Fruit fly (Drosophila melanogaster) whole organism, embryonic: Measurements from ENCODE around the gene CG6966.

Source experiments
- B-H2 ChIP-seq: fragments of 200-800 bp; sonication (Bioruptor generic); optimal IDR thresholded peaks from 2 replicates; lab custom pipeline; 2018; ENCODE audit warnings: missing biosample characterization, mild to moderate bottlenecking, missing genetic modification characterization
- CG10147 ChIP-seq: fragments of 200-800 bp; sonication (Bioruptor generic); optimal IDR thresholded peaks from 2 replicates; lab custom pipeline; 2019; ENCODE audit warnings: missing biosample characterization, mild to moderate bottlenecking, missing genetic modification characterization, moderate library complexity
- CG10366 ChIP-seq: fragments of 200-800 bp; sonication (Bioruptor generic); IDR thresholded peaks from 2 replicates; pipeline ENCODE4 v1.3.6; 2022; ENCODE audit warnings: missing biosample characterization, missing genetic modification characterization
- CG11085 ChIP-seq: fragments of 200-800 bp; sonication (Bioruptor generic); IDR thresholded peaks from 2 replicates; pipeline ENCODE4 v1.3.6; 2022; ENCODE audit warnings: missing biosample characterization, missing genetic modification characterization
- CG15479 ChIP-seq: fragments of 200-800 bp; sonication (Bioruptor generic); optimal IDR thresholded peaks from 3 replicates; lab custom pipeline; 2019; ENCODE audit warnings: missing biosample characterization, mild to moderate bottlenecking, missing genetic modification characterization, moderate library complexity
- CG17328 ChIP-seq: fragments of 200-800 bp; sonication (Bioruptor generic); IDR thresholded peaks from 2 replicates; pipeline ENCODE4 v1.3.6; 2022; ENCODE audit warnings: missing biosample characterization, missing genetic modification characterization
- CG17802 ChIP-seq: fragments of 200-800 bp; sonication (Bioruptor generic); optimal IDR thresholded peaks from 2 replicates; lab custom pipeline; 2018; ENCODE audit warnings: missing biosample characterization, mild to moderate bottlenecking, missing genetic modification characterization, moderate library complexity
- CG2889 ChIP-seq: fragments of 200-800 bp; sonication (Bioruptor generic); IDR thresholded peaks from 3 replicates; pipeline ENCODE4 v1.3.6; 2022; ENCODE audit warnings: missing biosample characterization, missing genetic modification characterization
- CG32772 ChIP-seq: fragments of 200-800 bp; sonication (Bioruptor generic); IDR thresholded peaks from 2 replicates; pipeline ENCODE4 v1.3.6; 2022; ENCODE audit warnings: missing biosample characterization, missing genetic modification characterization
- CG34422 ChIP-seq: fragments of 200-800 bp; sonication (Bioruptor generic); IDR thresholded peaks from 3 replicates; pipeline ENCODE4 v1.3.6; 2022; ENCODE audit warnings: missing biosample characterization, missing genetic modification characterization
- CG42726 ChIP-seq: fragments of 200-800 bp; sonication (Bioruptor generic); IDR thresholded peaks from 2 replicates; pipeline ENCODE4 v1.3.6; 2022; ENCODE audit warnings: missing biosample characterization, missing genetic modification characterization; ENCODE audit not compliant: partially characterized antibody
- CG6791 ChIP-seq: fragments of 200-800 bp; sonication (Bioruptor generic); IDR thresholded peaks from 3 replicates; pipeline ENCODE4 v1.3.6; 2022; ENCODE audit warnings: missing biosample characterization, missing genetic modification characterization; ENCODE audit not compliant: partially characterized antibody
- CG9609 ChIP-seq: fragments of 200-800 bp; sonication (Bioruptor generic); optimal IDR thresholded peaks from 3 replicates; lab custom pipeline; 2016; ENCODE audit warnings: missing biosample characterization, missing genetic modification characterization
- CHES-1-like ChIP-seq: fragments of 200-800 bp; sonication (Bioruptor generic); optimal IDR thresholded peaks from 2 replicates; lab custom pipeline; 2016; ENCODE audit warnings: missing biosample characterization, missing genetic modification characterization
- Dip3 ChIP-seq: fragments of 200-800 bp; sonication (Bioruptor generic); optimal IDR thresholded peaks from 3 replicates; lab custom pipeline; 2016; ENCODE audit warnings: missing biosample characterization, missing genetic modification characterization
- Doc3 ChIP-seq: fragments of 200-800 bp; sonication (Bioruptor generic); IDR thresholded peaks from 3 replicates; pipeline ENCODE4 v1.3.6; 2022; ENCODE audit warnings: missing biosample characterization, missing genetic modification characterization; ENCODE audit not compliant: partially characterized antibody
- Eip74EF ChIP-seq, 2 experiments: fragments of 200-800 bp in 1 of 2; fragments of >200 bp in 1 of 2; sonication (Bioruptor generic) in 1 of 2; optimal IDR thresholded peaks; 2 replicates each; lab custom pipeline; 2017 to 2019; ENCODE audit warnings: missing biosample characterization in 2 of 2, missing genetic modification characterization in 2 of 2, mild to moderate bottlenecking in 1 of 2, moderate library complexity in 1 of 2
- HLHmδ ChIP-seq: fragments of 200-800 bp; sonication (Bioruptor generic); optimal IDR thresholded peaks from 2 replicates; lab custom pipeline; 2018; ENCODE audit warnings: missing biosample characterization, mild to moderate bottlenecking, missing genetic modification characterization, moderate library complexity
- Hand ChIP-seq: fragments of 200-800 bp; sonication (Bioruptor generic); optimal IDR thresholded peaks from 2 replicates; lab custom pipeline; 2017; ENCODE audit warnings: mild to moderate bottlenecking, missing biosample characterization, missing genetic modification reagents, missing genetic modification characterization
- Hr39 ChIP-seq: fragments of >200 bp; optimal IDR thresholded peaks from 2 replicates; lab custom pipeline; 2017
- MBD-R2 ChIP-seq: fragments of 200-800 bp; sonication (Bioruptor generic); IDR thresholded peaks from 2 replicates; pipeline ENCODE4 v1.3.6; 2022; ENCODE audit warnings: missing biosample characterization, missing genetic modification characterization
- Mad ChIP-seq: fragments of 200-800 bp; sonication (Bioruptor generic); optimal IDR thresholded peaks from 2 replicates; lab custom pipeline; 2016; ENCODE audit warnings: missing biosample characterization, missing genetic modification characterization
- Med ChIP-seq: fragments of 200-800 bp; sonication (Bioruptor generic); peaks from one replicate; lab custom pipeline; 2016; ENCODE audit warnings: missing biosample characterization, missing genetic modification characterization, mild to moderate bottlenecking, inconsistent platforms, moderate library complexity
- Myb ChIP-seq: fragments of 200-800 bp; sonication (Bioruptor generic); optimal IDR thresholded peaks from 2 replicates; lab custom pipeline; 2016; ENCODE audit warnings: missing biosample characterization, missing genetic modification characterization
- Nf-YA ChIP-seq: fragments of 200-800 bp; sonication (Bioruptor generic); IDR thresholded peaks from 2 replicates; pipeline ENCODE4 v1.3.6; 2022; ENCODE audit warnings: missing biosample characterization, missing genetic modification characterization
- NfI ChIP-seq: fragments of 200-800 bp; sonication (Bioruptor generic); optimal IDR thresholded peaks from 3 replicates; lab custom pipeline; 2018; ENCODE audit warnings: missing biosample characterization, mild to moderate bottlenecking, missing genetic modification characterization, moderate library complexity
- Vsx1 ChIP-seq: fragments of 200-800 bp; sonication (Bioruptor generic); optimal IDR thresholded peaks from 2 replicates; lab custom pipeline; 2017; ENCODE audit warnings: missing biosample characterization, mild to moderate bottlenecking, missing genetic modification characterization, missing genetic modification reagents
- Xbp1 ChIP-seq: fragments of 200-800 bp; sonication (Bioruptor generic); optimal IDR thresholded peaks from 3 replicates; lab custom pipeline; 2016; ENCODE audit warnings: missing biosample characterization, mild to moderate bottlenecking, missing genetic modification characterization
- al ChIP-seq: fragments of 200-800 bp; sonication (Bioruptor generic); IDR thresholded peaks from 2 replicates; pipeline ENCODE4 v1.3.6; 2022; ENCODE audit warnings: missing biosample characterization, missing genetic modification characterization
- bab2 ChIP-seq: fragments of 200-800 bp; sonication (Bioruptor generic); optimal IDR thresholded peaks from 2 replicates; lab custom pipeline; 2016; ENCODE audit warnings: missing biosample characterization, missing genetic modification characterization
- caup ChIP-seq: fragments of 200-800 bp; sonication (Bioruptor generic); optimal IDR thresholded peaks from 3 replicates; lab custom pipeline; 2017; ENCODE audit warnings: missing biosample characterization, mild to moderate bottlenecking, missing genetic modification characterization, moderate library complexity; ENCODE audit not compliant: severe bottlenecking
- chif ChIP-seq, 2 experiments: fragments of 200-800 bp; sonication (Bioruptor generic); optimal IDR thresholded peaks; 3 replicates each; lab custom pipeline; 2016; ENCODE audit warnings: missing biosample characterization in 2 of 2, missing genetic modification characterization in 2 of 2
- dimm ChIP-seq: fragments of 200-800 bp; sonication (Bioruptor generic); IDR thresholded peaks from 2 replicates; pipeline ENCODE4 v1.3.6; 2022; ENCODE audit warnings: missing biosample characterization, missing genetic modification characterization
- dmrt99B ChIP-seq: fragments of 200-800 bp; sonication (Bioruptor generic); optimal IDR thresholded peaks from 2 replicates; lab custom pipeline; 2018; ENCODE audit warnings: missing biosample characterization, mild to moderate bottlenecking, missing genetic modification characterization, moderate library complexity
- dpn ChIP-seq, 2 experiments: fragments of 200-800 bp; sonication (Bioruptor generic); optimal IDR thresholded peaks; 3 replicates each; lab custom pipeline; 2016; ENCODE audit warnings: missing biosample characterization in 2 of 2, missing genetic modification characterization in 2 of 2
- gcm ChIP-seq: fragments of 200-800 bp; sonication (Bioruptor generic); optimal IDR thresholded peaks from 2 replicates; lab custom pipeline; 2019; ENCODE audit warnings: missing biosample characterization, mild to moderate bottlenecking, missing genetic modification characterization, moderate library complexity
- gro ChIP-seq: fragments of 200-800 bp; sonication (Bioruptor generic); optimal IDR thresholded peaks from 2 replicates; lab custom pipeline; 2016; ENCODE audit warnings: missing biosample characterization, missing genetic modification characterization
- ind ChIP-seq: fragments of 200-800 bp; sonication (Bioruptor generic); optimal IDR thresholded peaks from 3 replicates; lab custom pipeline; 2016; ENCODE audit warnings: missing biosample characterization, missing genetic modification characterization
- jing ChIP-seq: fragments of 200-800 bp; sonication (Bioruptor generic); optimal IDR thresholded peaks from 2 replicates; lab custom pipeline; 2018; ENCODE audit warnings: missing biosample characterization, mild to moderate bottlenecking, missing genetic modification characterization
- jumu ChIP-seq: fragments of 200-800 bp; sonication (Bioruptor generic); optimal IDR thresholded peaks from 3 replicates; lab custom pipeline; 2016; ENCODE audit warnings: missing biosample characterization, missing genetic modification characterization
- mam ChIP-seq: fragments of 200-800 bp; sonication (Bioruptor generic); optimal IDR thresholded peaks from 3 replicates; lab custom pipeline; 2016; ENCODE audit warnings: missing biosample characterization, missing genetic modification characterization
- nmo ChIP-seq: fragments of 200-800 bp; sonication (Bioruptor generic); optimal IDR thresholded peaks from 2 replicates; lab custom pipeline; 2018; ENCODE audit warnings: missing biosample characterization, mild to moderate bottlenecking, missing genetic modification characterization, moderate library complexity
- phol ChIP-seq: fragments of 200-800 bp; sonication (Bioruptor generic); optimal IDR thresholded peaks from 3 replicates; lab custom pipeline; 2018; ENCODE audit warnings: missing biosample characterization, mild to moderate bottlenecking, missing genetic modification characterization, moderate library complexity
- prd ChIP-seq, 3 experiments: fragments of >200 bp in 2 of 3; fragments of 200-800 bp in 1 of 3; sonication (Bioruptor generic) in 1 of 3; optimal IDR thresholded peaks in 2 of 3; IDR thresholded peaks in 1 of 3; 2 replicates in 2 of 3; 3 replicates in 1 of 3; pipeline versions ENCODE4 v1.3.6 to Lab custom; 2017 to 2022; ENCODE audit warnings: missing biosample characterization in 1 of 3, missing genetic modification characterization in 1 of 3
- sens ChIP-seq: fragments of 200-800 bp; sonication (Bioruptor generic); peaks from one replicate; lab custom pipeline; 2016; ENCODE audit warnings: missing biosample characterization, missing genetic modification characterization
- shn ChIP-seq: fragments of 200-800 bp; sonication (Bioruptor generic); optimal IDR thresholded peaks from 3 replicates; lab custom pipeline; 2016; ENCODE audit warnings: missing biosample characterization, missing genetic modification characterization
- toy ChIP-seq: fragments of 200-800 bp; sonication (Bioruptor generic); IDR thresholded peaks from 2 replicates; pipeline ENCODE4 v1.3.6; 2022; ENCODE audit warnings: missing biosample characterization, missing genetic modification characterization
- unc-4 ChIP-seq: fragments of 200-800 bp; sonication (Bioruptor generic); IDR thresholded peaks from 2 replicates; pipeline ENCODE4 v1.3.6; 2022; ENCODE audit warnings: missing biosample characterization, missing genetic modification characterization; ENCODE audit not compliant: partially characterized antibody
- wdn ChIP-seq: fragments of 200-800 bp; sonication (Bioruptor generic); IDR thresholded peaks from 2 replicates; pipeline ENCODE4 v1.3.6; 2022; ENCODE audit warnings: missing biosample characterization, missing genetic modification characterization

Gene CG6966

DNA sequence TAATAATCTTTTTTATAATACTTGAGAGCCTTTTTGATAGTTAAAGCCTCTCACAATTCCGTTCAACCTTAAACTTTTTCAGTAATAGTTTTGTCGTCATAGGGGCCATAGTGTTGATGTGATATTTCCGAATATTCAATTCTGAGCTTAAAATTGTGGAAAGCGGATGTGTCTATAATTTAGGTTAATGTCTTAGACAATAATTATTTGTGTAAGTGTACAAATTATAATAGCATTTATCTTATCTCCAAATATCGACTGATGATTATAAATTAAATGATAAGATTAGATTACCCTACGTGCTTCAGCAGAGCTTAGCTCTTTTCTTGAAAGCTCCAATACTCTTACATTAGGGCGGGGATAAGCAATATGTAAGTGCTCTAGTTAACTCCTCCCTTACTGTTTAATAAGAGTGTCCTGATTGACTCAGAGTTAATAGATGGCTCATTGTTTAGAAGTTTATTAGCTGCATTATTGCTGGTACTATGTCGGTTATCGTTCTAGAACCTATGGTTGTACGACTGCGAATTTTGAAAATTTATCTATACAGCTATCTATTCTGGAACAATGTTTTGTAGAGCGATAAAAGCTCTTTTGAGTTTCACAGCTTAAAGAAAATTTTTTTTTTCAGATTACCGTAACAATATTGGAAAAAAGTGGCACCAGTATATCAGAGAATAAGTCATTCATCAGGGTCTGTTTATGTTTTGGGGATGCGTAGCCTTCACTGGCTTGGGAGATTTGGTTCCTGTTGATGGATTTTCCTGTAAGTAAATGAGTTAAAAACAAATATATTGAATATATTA, 43.8 kb upstream of the CG6966 start (continued):
- TF ChIP-seq HLHmδ (GFP tag; lab: Kevin White, UChicago) (no peak), dmrt99B (tag; lab: Kevin White, UChicago) (peak; percentile 44), toy (no peak), Nf-YA (GFP tag; lab: Robert Waterston, UW) (no peak), Myb (GFP tag; lab: Kevin White, UChicago) (no peak), shn (GFP tag; lab: Kevin White, UChicago) (peak; percentile 31), Hr39 (no peak), Mad (no peak), Vsx1 (GFP tag; lab: Kevin White, UChicago) (peak; percentile 77), CG42726 (no peak), wdn (GFP tag; lab: Robert Waterston, UW) (no peak), CG2889 (GFP tag; lab: Robert Waterston, UW) (no peak), Xbp1 (GFP tag; lab: Kevin White, UChicago) (peak; percentile 27), CG10366 (no peak; the same call in 1 of the 2 replicates), CHES-1-like (peak; percentile 21), gcm (no peak), CG32772 (GFP tag; lab: Robert Waterston, UW) (no peak), bab2 (GFP tag; lab: Kevin White, UChicago) (peak; percentile 23), Eip74EF (GFP tag; optimal IDR thresholded peaks at IDR 0.05; lab: Kevin White, UChicago) (no peak), caup (GFP tag; lab: Kevin White, UChicago) (no peak), Dip3 (peak; percentile 42), NfI (GFP tag; lab: Kevin White, UChicago) (peak; percentile 38), CG34422 (GFP tag; lab: Robert Waterston, UW) (no peak), Hand (no peak), MBD-R2 (GFP tag; lab: Robert Waterston, UW) (no peak), B-H2 (no peak), CG9609 (peak; percentile 29), nmo (peak; percentile 60), jumu (GFP tag; lab: Kevin White, UChicago) (no peak), CG15479 (no peak), sens (no peak), gro (GFP tag; lab: Kevin White, UChicago) (no peak), Doc3 (no peak), jing (GFP tag; lab: Kevin White, UChicago) (peak; percentile 6), CG11085 (GFP tag; lab: Robert Waterston, UW) (no peak), phol (tag; lab: Kevin White, UChicago) (peak; percentile 32), mam (GFP tag; lab: Kevin White, UChicago) (peak; percentile 20), CG17328 (0 out of 2 replicates have a peak, but pooled peaks have one; percentile 7), CG10147 (GFP tag; lab: Kevin White, UChicago) (no peak), al (no peak), ind (GFP tag; lab: Kevin White, UChicago) (no peak), CG17802 (tag; lab: Kevin White, UChicago) (no peak), dimm (GFP tag; lab: Robert Waterston, UW) (no peak), unc-4 (no peak), Med (GFP tag; lab: Kevin White, UChicago) (peak; percentile 61), prd (optimal IDR thresholded peaks at IDR 0.05; lab: Kevin White, UChicago) (no peak), prd (GFP tag; IDR thresholded peaks at IDR 0.05; lab: Robert Waterston, UW) (no peak), dpn (GFP tag; optimal IDR thresholded peaks at IDR 0.05; lab: Kevin White, UChicago) (peak; percentile 20 to 22), CG6791 (GFP tag; lab: Robert Waterston, UW) (no peak), chif (GFP tag; optimal IDR thresholded peaks at IDR 0.05; lab: Kevin White, UChicago) (no peak)
